Worm (Caenorhabditis elegans) whole organism, young adult: ENCODE data around the gene sqst-4.

ENCODE experiments used
- B0261.1 ChIP-seq: sonication (generic microtip); optimal IDR thresholded peaks from 2 replicates; lab custom pipeline; 2016; ENCODE audit warnings: mild to moderate bottlenecking, missing genetic modification characterization, moderate library complexity, missing compliant biosample characterization
- F10E7.11 ChIP-seq: sonication (generic microtip); optimal IDR thresholded peaks from 2 replicates; lab custom pipeline; 2017; ENCODE audit warnings: mild to moderate bottlenecking, missing genetic modification characterization, moderate library complexity, missing compliant biosample characterization
- F57C9.4 ChIP-seq: sonication (generic microtip); optimal IDR thresholded peaks from 2 replicates; lab custom pipeline; 2017; ENCODE audit warnings: mild to moderate bottlenecking, missing genetic modification characterization, missing compliant biosample characterization
- Y53F4B.3 ChIP-seq: fragments of 200-800 bp; sonication (Bioruptor generic); IDR thresholded peaks from 2 replicates; pipeline ENCODE4 v1.3.6; 2022; ENCODE audit warnings: missing genetic modification reagents, missing genetic modification characterization, missing compliant biosample characterization
- Y56A3A.18 ChIP-seq: fragments of 200-800 bp; sonication (Bioruptor generic); IDR thresholded peaks from 2 replicates; pipeline ENCODE4 v1.3.6; 2022; ENCODE audit warnings: missing genetic modification reagents, missing genetic modification characterization, missing compliant biosample characterization
- aptf-2 ChIP-seq: fragments of 200-800 bp; sonication (Bioruptor generic); conservative IDR thresholded peaks from 2 replicates; pipeline ENCODE4 v1.3.6; 2022; ENCODE audit warnings: missing genetic modification reagents, missing genetic modification characterization, missing compliant biosample characterization
- aptf-3 ChIP-seq: fragments of 200-800 bp; sonication (Bioruptor generic); IDR thresholded peaks from 2 replicates; pipeline ENCODE4 v1.3.6; 2022; ENCODE audit warnings: missing genetic modification characterization, missing compliant biosample characterization
- atf-7 ChIP-seq: sonication (generic microtip); optimal IDR thresholded peaks from 2 replicates; lab custom pipeline; 2017; ENCODE audit warnings: mild to moderate bottlenecking, missing genetic modification characterization, missing compliant biosample characterization
- attf-5 ChIP-seq: fragments of 200-800 bp; sonication (Bioruptor generic); optimal IDR thresholded peaks from 2 replicates; lab custom pipeline; 2018; ENCODE audit warnings: mild to moderate bottlenecking, missing genetic modification characterization, missing compliant biosample characterization
- cebp-2 ChIP-seq: fragments of 200-800 bp; sonication (Bioruptor generic); IDR thresholded peaks from 2 replicates; pipeline ENCODE4 v1.3.6; 2022; ENCODE audit warnings: missing genetic modification characterization, missing compliant biosample characterization
- ceh-27 ChIP-seq: fragments of 200-800 bp; sonication (Bioruptor generic); optimal IDR thresholded peaks from 2 replicates; lab custom pipeline; 2018; ENCODE audit warnings: mild to moderate bottlenecking, missing genetic modification characterization, moderate library complexity, missing compliant biosample characterization
- die-1 ChIP-seq: sonication (generic microtip); optimal IDR thresholded peaks from 2 replicates; lab custom pipeline; 2016; ENCODE audit warnings: missing genotype, mild to moderate bottlenecking, missing genetic modification characterization, missing compliant biosample characterization
- hmg-1.2 ChIP-seq: fragments of 200-800 bp; sonication (Bioruptor generic); IDR thresholded peaks from 2 replicates; pipeline ENCODE4 v1.3.6; 2022; ENCODE audit warnings: missing genetic modification reagents, missing genetic modification characterization, missing compliant biosample characterization
- hmg-20 ChIP-seq: fragments of 200-800 bp; sonication (Bioruptor generic); IDR thresholded peaks from 2 replicates; pipeline ENCODE4 v1.3.6; 2022; ENCODE audit warnings: missing genetic modification reagents, missing genetic modification characterization, missing compliant biosample characterization
- hsf-1 ChIP-seq: fragments of 200-800 bp; sonication (Bioruptor generic); IDR thresholded peaks from 2 replicates; pipeline ENCODE4 v1.3.6; 2022; ENCODE audit warnings: missing genetic modification reagents, missing genetic modification characterization, missing compliant biosample characterization
- lin-26 ChIP-seq: fragments of 200-800 bp; sonication (Bioruptor generic); IDR thresholded peaks from 2 replicates; pipeline ENCODE4 v1.3.6; 2022; ENCODE audit warnings: missing genetic modification reagents, missing genetic modification characterization, missing compliant biosample characterization
- madf-3 ChIP-seq: fragments of 200-800 bp; sonication (Bioruptor generic); IDR thresholded peaks from 2 replicates; pipeline ENCODE4 v1.3.6; 2022; ENCODE audit warnings: missing genetic modification reagents, missing genetic modification characterization, missing compliant biosample characterization
- mcd-1 ChIP-seq: fragments of 200-800 bp; sonication (Bioruptor generic); IDR thresholded peaks from 2 replicates; pipeline ENCODE4 v1.3.6; 2022; ENCODE audit warnings: missing genetic modification reagents, missing genetic modification characterization, missing compliant biosample characterization
- mel-28 ChIP-seq: sonication (generic microtip); optimal IDR thresholded peaks from 2 replicates; lab custom pipeline; 2016; ENCODE audit warnings: borderline replicate concordance, mild to moderate bottlenecking, missing genetic modification characterization, missing compliant biosample characterization
- nfyb-1 ChIP-seq: fragments of 200-800 bp; sonication (Bioruptor generic); IDR thresholded peaks from 2 replicates; pipeline ENCODE4 v1.3.6; 2022; ENCODE audit warnings: missing genetic modification reagents, missing genetic modification characterization, missing compliant biosample characterization
- pbrm-1 ChIP-seq: fragments of 200-800 bp; sonication (Bioruptor generic); IDR thresholded peaks from 2 replicates; pipeline ENCODE4 v1.3.6; 2022; ENCODE audit warnings: missing genetic modification reagents, missing genetic modification characterization, missing compliant biosample characterization
- rpc-1 ChIP-seq, 2 experiments: fragments of 150-350 bp in 1 of 2; sonication (generic microtip) in 1 of 2; optimal IDR thresholded peaks; 2 replicates each; lab custom pipeline; 2014 to 2018; ENCODE audit warnings: missing biosample characterization in 1 of 2, missing genetic modification characterization in 1 of 2, missing genetic modification reagents in 1 of 2, missing genotype in 1 of 2
- snpc-1.1 ChIP-seq: sonication (generic microtip); optimal IDR thresholded peaks from 2 replicates; lab custom pipeline; 2017; ENCODE audit warnings: missing genetic modification characterization, mild to moderate bottlenecking, missing compliant biosample characterization, antibody characterized with exemption, moderate library complexity, missing genotype, missing genetic modification reagents; ENCODE audit not compliant: insufficient read depth
- snpc-4 ChIP-seq, 5 experiments: fragments of 150-350 bp in 1 of 5; sonication (generic microtip) in 4 of 5; optimal IDR thresholded peaks; 2 replicates each; lab custom pipeline; 2014 to 2018; ENCODE audit warnings: missing genetic modification characterization in 5 of 5, missing biosample characterization in 3 of 5, antibody characterized with exemption in 2 of 5, mild to moderate bottlenecking in 2 of 5, missing compliant biosample characterization in 2 of 5, missing genotype in 2 of 5, moderate library complexity in 2 of 5, missing genetic modification reagents in 1 of 5
- tbp1 ChIP-seq: fragments of 200-800 bp; sonication (Bioruptor generic); optimal IDR thresholded peaks from 2 replicates; lab custom pipeline; 2018; ENCODE audit warnings: mild to moderate bottlenecking, missing genetic modification characterization, missing compliant biosample characterization
- ztf-18 ChIP-seq: sonication (generic microtip); optimal IDR thresholded peaks from 2 replicates; lab custom pipeline; 2016; ENCODE audit warnings: missing genotype, mild to moderate bottlenecking, missing genetic modification characterization, missing compliant biosample characterization
- ztf-28 ChIP-seq: fragments of 200-800 bp; sonication (Bioruptor generic); IDR thresholded peaks from 2 replicates; pipeline ENCODE4 v1.3.6; 2022; ENCODE audit warnings: missing genetic modification reagents, missing genetic modification characterization, missing compliant biosample characterization
- ztf-3 ChIP-seq: fragments of 200-800 bp; sonication (Bioruptor generic); optimal IDR thresholded peaks from 2 replicates; lab custom pipeline; 2018; ENCODE audit warnings: mild to moderate bottlenecking, missing genetic modification characterization, missing compliant biosample characterization

The sqst-4 gene

DNA sequence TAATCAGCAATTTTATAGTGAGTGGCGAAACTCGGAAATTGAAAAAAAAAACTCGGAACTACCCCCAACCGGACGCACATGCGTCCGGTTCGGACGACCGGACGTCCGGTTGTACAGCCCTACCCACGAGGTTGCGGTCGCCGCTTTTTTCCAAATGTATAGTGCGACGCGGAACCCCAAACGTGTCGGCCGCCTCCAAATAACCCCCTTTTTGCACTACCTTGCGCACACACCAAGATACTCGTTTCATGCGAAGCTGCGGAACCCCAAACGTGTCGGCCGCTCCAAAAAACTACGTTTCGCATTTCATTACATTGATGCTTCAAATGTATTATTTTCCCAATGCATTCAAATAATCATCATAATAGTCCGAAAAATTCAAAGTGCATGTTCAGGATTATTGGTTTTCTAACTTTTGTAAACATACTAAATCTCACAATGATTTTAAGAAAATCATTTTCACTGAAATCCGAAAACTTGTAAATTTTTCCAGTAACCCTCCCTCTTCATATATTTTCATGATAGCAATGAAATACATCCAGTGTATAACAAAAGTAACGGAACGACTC, 16.2 kb upstream of the sqst-4 start, which contains the start of gene srw-35:
Gene srw-35, plus strand, starts transcription at position 519 of the 569 bp plus-strand sequence.
- TF ChIP-seq snpc-4 (GFP tag; optimal IDR thresholded peaks at IDR 0.05; lab: Kevin White, UChicago) = peak; percentile 26
- TF ChIP-seq snpc-4 (tag; optimal IDR thresholded peaks at IDR 0.05; lab: Kevin White, UChicago) = peak in 3 of 4 experiments; percentile 23 to 94 (median 82)
- TF ChIP-seq ztf-28 (GFP tag; lab: Robert Waterston, UW) = 0 out of 2 replicates have a peak, but pooled peaks have one; percentile 14
- TF ChIP-seq aptf-3 = no peak
- TF ChIP-seq snpc-1.1 = peak; percentile 76

DNA sequence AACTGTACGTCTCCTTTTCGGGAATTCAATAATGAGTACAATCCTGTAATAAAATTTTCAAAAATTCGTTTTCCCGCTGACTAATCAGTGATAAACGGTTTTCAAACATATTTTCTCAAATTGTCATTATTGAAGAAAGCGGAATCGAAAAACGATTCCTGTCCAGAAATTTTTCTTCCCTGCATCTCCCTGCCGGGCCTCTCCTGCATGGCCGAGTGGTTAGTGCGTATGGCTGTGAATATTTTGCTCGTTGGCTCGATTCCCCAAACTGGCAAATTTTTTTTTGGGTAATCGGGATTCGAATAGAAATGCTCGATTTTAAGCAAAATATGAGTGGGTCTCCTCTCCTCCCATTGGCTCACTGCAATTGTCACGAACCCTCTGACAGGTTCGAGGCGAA, 13.6 kb upstream of the sqst-4 start:
- TF ChIP-seq rpc-1 (optimal IDR thresholded peaks at IDR 0.05; lab: Kevin White, UChicago) = peak; percentile 4
- peak; percentile 55 for TF ChIP-seq rpc-1 (tag; optimal IDR thresholded peaks at IDR 0.05; lab: Kevin White, UChicago)
- 0 out of 2 replicates have a peak, but pooled peaks have one; percentile 23 for TF ChIP-seq nfyb-1 (GFP tag; lab: Robert Waterston, UW)
- TF ChIP-seq lin-26 (GFP tag; lab: Robert Waterston, UW) = 0 out of 2 replicates have a peak, but pooled peaks have one; percentile 14
- TF ChIP-seq Y56A3A.18 (GFP tag; lab: Robert Waterston, UW) = 0 out of 2 replicates have a peak, but pooled peaks have one; percentile 49
- peak; percentile 82 for TF ChIP-seq tbp1 (GFP tag; lab: Kevin White, UChicago)
- TF ChIP-seq B0261.1 (tag; lab: Kevin White, UChicago) = peak; percentile 62
- TF ChIP-seq pbrm-1 = 0 out of 2 replicates have a peak, but pooled peaks have one; percentile 24

DNA sequence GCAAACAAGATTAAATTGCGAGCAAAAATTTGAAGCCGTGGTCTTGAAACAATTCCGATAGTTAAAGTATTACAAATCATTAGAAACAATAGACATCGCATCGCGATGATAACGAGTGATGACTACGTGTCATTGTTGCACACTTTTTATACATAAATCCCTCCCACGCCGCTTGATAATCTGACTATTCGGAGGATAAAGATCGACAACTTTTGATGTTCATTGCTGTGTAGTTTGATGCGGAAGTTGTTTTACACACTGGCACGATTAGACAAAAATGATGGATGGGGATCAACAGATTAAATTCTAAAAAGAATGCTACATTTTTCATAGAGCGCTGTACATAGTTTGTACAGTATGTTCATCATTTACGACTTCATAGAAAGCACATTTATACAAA, 9.0 kb upstream of the sqst-4 start, which contains the start of gene T08G3.11:
Gene T08G3.11, minus strand, starts transcription at position 101 of the 400 bp plus-strand sequence.
- TF ChIP-seq Y53F4B.3 (GFP tag; lab: Robert Waterston, UW) (no peak), hmg-20 (GFP tag; lab: Robert Waterston, UW) (no peak), attf-5 (GFP tag; lab: Kevin White, UChicago) (no peak), hmg-1.2 (GFP tag; lab: Robert Waterston, UW) (no peak), madf-3 (no peak), tbp1 (GFP tag; lab: Kevin White, UChicago) (no peak)

DNA sequence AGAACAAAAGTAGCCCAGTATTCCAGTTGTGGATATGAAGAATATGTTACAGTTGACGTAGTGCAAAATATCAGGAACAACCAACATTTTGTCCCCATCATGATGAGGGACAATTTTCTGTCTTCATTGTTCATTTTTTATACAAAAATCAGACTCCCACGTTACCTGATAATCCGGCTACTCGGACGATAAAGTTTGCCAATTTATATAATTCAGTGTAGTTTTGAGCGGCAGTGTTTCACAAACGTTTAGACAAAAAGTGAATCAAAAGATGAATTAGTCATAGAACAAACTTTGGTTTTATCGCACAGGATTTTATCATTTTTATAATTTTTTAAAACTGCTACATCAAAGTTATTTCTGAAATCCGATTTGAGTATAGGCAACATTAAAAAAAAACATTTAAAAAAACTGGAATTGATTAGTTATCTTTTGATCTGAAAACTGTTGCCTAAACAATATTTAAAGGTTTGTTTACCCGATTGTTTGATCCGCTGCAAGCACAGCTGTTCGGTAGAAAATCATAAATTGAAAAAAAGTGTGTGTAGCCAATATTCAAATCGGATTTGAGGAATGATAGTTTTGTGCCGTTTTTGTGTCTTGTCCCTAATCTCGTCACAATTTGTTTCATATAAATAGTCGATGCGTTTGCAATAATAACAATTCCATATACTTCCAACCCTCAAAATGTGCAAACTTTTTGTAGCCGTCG, 7.2 kb upstream of the sqst-4 start, which contains the start of the genes F57E7.4 and spig-6:
Gene F57E7.4, minus strand, starts transcription at position 101 of the 712 bp plus-strand sequence.
Gene spig-6, plus strand, starts transcription at position 662 of the 712 bp plus-strand sequence.
- TF ChIP-seq mcd-1 = no peak
- no peak for TF ChIP-seq hsf-1 (GFP tag; lab: Robert Waterston, UW)
- TF ChIP-seq mel-28 (tag; lab: Kevin White, UChicago) = no peak
- TF ChIP-seq die-1 = no peak
- no peak for TF ChIP-seq ztf-3 (GFP tag; lab: Kevin White, UChicago)
- no peak for TF ChIP-seq ceh-27 (GFP tag; lab: Kevin White, UChicago)
- TF ChIP-seq aptf-2 = no peak
- TF ChIP-seq F57C9.4 (tag; lab: Kevin White, UChicago) = no peak
- TF ChIP-seq ztf-18 (tag; lab: Kevin White, UChicago) = no peak
- TF ChIP-seq cebp-2 (GFP tag; lab: Robert Waterston, UW) = no peak
- TF ChIP-seq rpc-1 (optimal IDR thresholded peaks at IDR 0.05; lab: Kevin White, UChicago) = no peak
- TF ChIP-seq rpc-1 (tag; optimal IDR thresholded peaks at IDR 0.05; lab: Kevin White, UChicago) = no peak
- TF ChIP-seq atf-7 (tag; lab: Kevin White, UChicago) = no peak
- TF ChIP-seq F10E7.11 (tag; lab: Kevin White, UChicago) = no peak
